Fruit fly (Drosophila melanogaster): ENCODE results near the gene Nup43.
A peak's percentile ranks its signal among the peaks of the same experiment; 100 is the strongest.

The Nup43 gene

DNA sequence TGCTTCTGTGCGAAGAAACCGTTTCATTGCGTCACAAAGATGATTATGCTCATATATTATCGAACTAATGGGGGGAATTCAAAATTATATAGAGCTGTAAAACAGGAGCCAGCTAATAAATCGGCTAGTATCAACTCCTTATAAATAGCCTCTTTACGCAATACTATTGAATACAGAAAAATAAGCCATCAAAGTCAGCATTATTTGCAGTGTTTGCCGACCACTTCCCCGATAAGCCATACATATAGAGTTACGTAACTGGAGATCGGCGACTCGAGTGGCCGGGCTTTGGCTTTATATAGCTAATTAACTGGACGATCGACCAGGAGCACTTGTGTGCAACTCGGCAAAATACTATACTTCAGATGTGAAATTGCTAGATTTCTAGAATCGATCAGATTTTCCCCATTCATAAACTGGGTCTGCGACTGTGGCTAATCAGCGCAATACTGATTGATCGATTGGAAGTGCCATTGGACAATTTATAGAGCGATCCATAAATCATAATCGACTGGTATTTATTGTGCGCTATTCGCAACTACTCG lies 31.5 kb downstream of the Nup43 start:
- TF ChIP-seq toe (GFP tag; optimal IDR thresholded peaks at IDR 0.05) (no peak), Mnt (GFP tag; optimal IDR thresholded peaks at IDR 0.05) (no peak), tj (GFP tag; optimal IDR thresholded peaks at IDR 0.05) (peak; percentile 67), cic (GFP tag; optimal IDR thresholded peaks at IDR 0.05) (peak; percentile 91), ovo (GFP tag; optimal IDR thresholded peaks at IDR 0.05) (no peak), pad (GFP tag; optimal IDR thresholded peaks at IDR 0.05) (peak; percentile 19)

DNA sequence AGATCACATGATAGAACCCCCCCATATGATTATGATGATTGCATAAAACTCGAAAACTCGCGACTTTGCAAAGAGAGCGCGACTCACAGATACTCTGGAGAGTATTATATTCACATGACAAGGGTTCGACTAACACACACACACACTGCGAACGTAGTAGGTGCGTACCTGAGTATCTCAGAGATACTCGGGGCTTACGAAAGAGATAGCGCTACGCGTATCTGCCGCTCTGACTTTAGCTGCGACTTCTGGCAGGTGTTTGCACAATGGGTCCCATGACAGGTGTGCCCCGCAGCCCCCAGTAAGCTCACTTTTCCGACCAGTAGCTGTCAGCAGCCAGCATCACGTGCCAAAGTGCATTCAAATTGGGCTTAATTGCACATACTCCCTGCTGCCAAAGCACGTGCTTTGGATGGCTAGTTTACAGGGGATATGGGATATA lies 32.0 kb downstream of the Nup43 start:
- peak; percentile 8 for TF ChIP-seq Mnt (GFP tag; optimal IDR thresholded peaks at IDR 0.05)
- TF ChIP-seq CG1620 (GFP tag; optimal IDR thresholded peaks at IDR 0.05): no peak
- TF ChIP-seq tj (GFP tag; optimal IDR thresholded peaks at IDR 0.05): peak; percentile 35

DNA sequence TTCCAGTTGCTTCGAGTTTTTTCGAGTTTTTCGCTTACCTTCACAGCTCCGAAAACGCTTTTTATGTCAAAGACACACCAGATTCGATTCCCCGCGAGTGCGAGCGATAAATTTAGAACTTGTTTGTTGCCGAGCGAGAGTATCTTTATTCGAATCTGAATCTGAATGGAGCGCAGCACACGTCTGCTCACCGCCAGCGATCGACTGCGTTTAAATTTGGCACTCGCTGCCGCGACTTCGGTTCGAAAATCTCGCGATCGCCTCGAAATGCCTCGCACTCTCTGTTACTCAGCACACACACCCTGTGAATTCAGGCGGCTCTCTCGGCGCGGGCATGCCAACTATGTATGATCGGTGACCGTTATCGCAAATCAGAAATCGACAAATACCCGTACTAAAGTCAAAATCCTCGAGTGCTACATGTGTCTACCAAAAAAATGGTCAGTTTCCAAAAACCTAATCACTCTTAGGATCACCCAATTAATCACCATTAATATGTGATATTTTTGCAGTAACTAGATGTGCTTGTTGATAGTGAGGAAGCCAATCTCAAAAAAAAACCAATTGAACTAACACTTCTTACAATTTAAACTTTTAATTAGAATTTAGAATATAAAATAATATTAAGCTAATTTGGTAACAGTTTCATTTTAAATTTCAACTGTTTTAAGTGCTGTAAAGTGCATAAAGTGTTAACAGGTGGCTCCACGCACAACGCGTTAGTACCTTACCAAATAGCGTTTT lies 32.7 kb downstream of the Nup43 start, which contains the start of gene Vha100-2:
Gene Vha100-2, minus strand, starts transcription at position 216 of the 744 bp plus-strand sequence.
- TF ChIP-seq bab1 (GFP tag; optimal IDR thresholded peaks at IDR 0.05) (peak; percentile 19), pad (GFP tag; optimal IDR thresholded peaks at IDR 0.05) (peak; percentile 56), cnc (optimal IDR thresholded peaks at IDR 0.05) (no peak), toe (GFP tag; optimal IDR thresholded peaks at IDR 0.05) (no peak), ovo (GFP tag; optimal IDR thresholded peaks at IDR 0.05) (no peak), Crg-1 (GFP tag; optimal IDR thresholded peaks at IDR 0.05) (no peak), CG33017 (tag; optimal IDR thresholded peaks at IDR 0.05) (no peak), CG11617 (GFP tag; optimal IDR thresholded peaks at IDR 0.05) (no peak), Clk (GFP tag; optimal IDR thresholded peaks at IDR 0.05) (no peak), CG14711 (tag; optimal IDR thresholded peaks at IDR 0.05) (peak; percentile 29), CG12768 (GFP tag; optimal IDR thresholded peaks at IDR 0.05) (peak; percentile 77), Mnt (GFP tag; optimal IDR thresholded peaks at IDR 0.05) (peak; percentile 42), kay (GFP tag; ENCODE audit: borderline replicate concordance) (no peak), CG7045 (GFP tag; optimal IDR thresholded peaks at IDR 0.05) (no peak), tj (GFP tag; optimal IDR thresholded peaks at IDR 0.05) (peak; percentile 17), cic (GFP tag; optimal IDR thresholded peaks at IDR 0.05) (peak; percentile 51), CG7101 (tag; optimal IDR thresholded peaks at IDR 0.05) (peak; percentile 12), CG1620 (GFP tag; optimal IDR thresholded peaks at IDR 0.05) (peak; percentile 65), Hr96 (GFP tag; optimal IDR thresholded peaks at IDR 0.05) (peak; percentile 24), CG5204 (GFP tag; optimal IDR thresholded peaks at IDR 0.05) (peak; percentile 22)

DNA sequence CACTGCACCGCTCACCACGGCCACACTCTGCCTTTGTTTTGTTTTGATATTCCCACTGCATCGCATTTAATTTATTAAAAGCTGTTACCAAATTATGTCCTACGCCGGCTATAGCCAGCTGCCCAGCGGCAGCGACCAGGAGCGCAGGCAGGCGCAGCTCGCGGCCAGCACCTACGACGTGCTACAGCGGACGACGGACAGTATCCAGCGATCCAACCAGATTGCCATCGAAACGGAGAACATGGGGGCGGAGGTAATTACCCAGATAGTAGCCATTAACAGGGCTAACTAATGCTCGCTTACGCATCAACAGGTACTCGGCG lies 33.2 kb downstream of the Nup43 start:
- TF ChIP-seq pad (GFP tag; optimal IDR thresholded peaks at IDR 0.05) (no peak), Crg-1 (GFP tag; optimal IDR thresholded peaks at IDR 0.05) (no peak)

dm6 chr3R:18402549-18403429 lies 36.4 kb downstream of the Nup43 start, which contains the start of the genes Wdr37 and koko:
TSS of gene Wdr37 (minus strand) at chr3R:18402716.
TSS of gene koko (plus strand) at chr3R:18403026.
- peak; percentile 77 for TF ChIP-seq Hr96 (GFP tag; optimal IDR thresholded peaks at IDR 0.05)
- TF ChIP-seq toe (GFP tag; optimal IDR thresholded peaks at IDR 0.05): peak; percentile 93
- peak; percentile 93 for TF ChIP-seq Clk (GFP tag; optimal IDR thresholded peaks at IDR 0.05)
- TF ChIP-seq Mnt (GFP tag; optimal IDR thresholded peaks at IDR 0.05): peak; percentile 82
- peak; percentile 98 for TF ChIP-seq CG33017 (tag; optimal IDR thresholded peaks at IDR 0.05)
- peak; percentile 91 for TF ChIP-seq CG1620 (GFP tag; optimal IDR thresholded peaks at IDR 0.05)
- TF ChIP-seq CG7101 (tag; optimal IDR thresholded peaks at IDR 0.05): peak; percentile 98
- TF ChIP-seq CG12768 (GFP tag; optimal IDR thresholded peaks at IDR 0.05): peak; percentile 94
- no peak for TF ChIP-seq cnc (optimal IDR thresholded peaks at IDR 0.05)
- peak; percentile 96 for TF ChIP-seq CG7045 (GFP tag; optimal IDR thresholded peaks at IDR 0.05)
- peak; percentile 90 for TF ChIP-seq Crg-1 (GFP tag; optimal IDR thresholded peaks at IDR 0.05)
- peak; percentile 97 for TF ChIP-seq CG11617 (GFP tag; optimal IDR thresholded peaks at IDR 0.05)
- TF ChIP-seq CG5204 (GFP tag; optimal IDR thresholded peaks at IDR 0.05): peak; percentile 86
- peak; percentile 85 for TF ChIP-seq pad (GFP tag; optimal IDR thresholded peaks at IDR 0.05)
- peak; percentile 94 for TF ChIP-seq CG14711 (tag; optimal IDR thresholded peaks at IDR 0.05)
- peak; percentile 91 for TF ChIP-seq ovo (GFP tag; optimal IDR thresholded peaks at IDR 0.05)
- TF ChIP-seq kay (GFP tag; ENCODE audit: borderline replicate concordance): no peak
- TF ChIP-seq cic (GFP tag; optimal IDR thresholded peaks at IDR 0.05): peak; percentile 75
- peak; percentile 98 for TF ChIP-seq bab1 (GFP tag; optimal IDR thresholded peaks at IDR 0.05)
- peak; percentile 98 for TF ChIP-seq tj (GFP tag; optimal IDR thresholded peaks at IDR 0.05)

DNA sequence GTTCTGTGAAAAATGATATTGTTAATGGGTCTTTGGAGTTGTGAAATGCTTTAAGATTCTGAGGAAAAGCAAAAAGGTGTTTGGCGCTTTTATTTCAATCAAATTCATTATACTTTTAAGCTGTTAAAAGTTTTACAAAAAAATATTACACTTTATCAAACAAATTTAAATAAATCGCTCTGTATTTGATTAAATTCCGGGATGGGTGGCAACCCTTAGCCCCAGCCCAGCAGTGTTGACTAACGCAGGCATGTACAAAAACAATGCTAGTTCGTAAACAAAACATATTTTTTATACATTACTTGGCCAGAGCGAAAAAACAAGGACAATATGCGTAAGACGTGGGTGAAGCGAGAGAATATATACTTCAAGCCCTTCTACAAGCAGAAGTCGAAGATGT lies 38.3 kb downstream of the Nup43 start, which contains the start of gene CG7685:
Gene CG7685, plus strand, starts transcription at position 228 of the 400 bp plus-strand sequence.
- TF ChIP-seq CG12768 (GFP tag; optimal IDR thresholded peaks at IDR 0.05) (peak; percentile 84), CG33017 (tag; optimal IDR thresholded peaks at IDR 0.05) (peak; percentile 73), tj (GFP tag; optimal IDR thresholded peaks at IDR 0.05) (peak; percentile 49), ovo (GFP tag; optimal IDR thresholded peaks at IDR 0.05) (no peak), Hr96 (GFP tag; optimal IDR thresholded peaks at IDR 0.05) (peak; percentile 80), cnc (optimal IDR thresholded peaks at IDR 0.05) (no peak), CG1620 (GFP tag; optimal IDR thresholded peaks at IDR 0.05) (peak; percentile 71), toe (GFP tag; optimal IDR thresholded peaks at IDR 0.05) (peak; percentile 76), pad (GFP tag; optimal IDR thresholded peaks at IDR 0.05) (peak; percentile 61), CG11617 (GFP tag; optimal IDR thresholded peaks at IDR 0.05) (peak; percentile 80), CG14711 (tag; optimal IDR thresholded peaks at IDR 0.05) (peak; percentile 95), bab1 (GFP tag; optimal IDR thresholded peaks at IDR 0.05) (peak; percentile 80), Crg-1 (GFP tag; optimal IDR thresholded peaks at IDR 0.05) (peak; percentile 86), Clk (GFP tag; optimal IDR thresholded peaks at IDR 0.05) (peak; percentile 57), Mnt (GFP tag; optimal IDR thresholded peaks at IDR 0.05) (peak; percentile 76), CG5204 (GFP tag; optimal IDR thresholded peaks at IDR 0.05) (no peak), cic (GFP tag; optimal IDR thresholded peaks at IDR 0.05) (peak; percentile 37), CG7101 (tag; optimal IDR thresholded peaks at IDR 0.05) (peak; percentile 81), kay (GFP tag; ENCODE audit: borderline replicate concordance) (no peak), CG7045 (GFP tag; optimal IDR thresholded peaks at IDR 0.05) (peak; percentile 66)

Data from whole organism, adult.